Worm (Caenorhabditis elegans): Measurements from ENCODE around the gene B0304.4.

Gene B0304.4

ce11 chrII:4506552-4507291 lies 16.3 kb downstream of the B0304.4 start:
- peak; percentile 73 for TF ChIP-seq swsn-7 (tag; optimal IDR thresholded peaks at IDR 0.05)
- TF ChIP-seq nhr-20 (tag; optimal IDR thresholded peaks at IDR 0.05), result peak; percentile 39
- TF ChIP-seq nhr-77 (tag; optimal IDR thresholded peaks at IDR 0.05), result peak; percentile 55
- TF ChIP-seq ztf-11 (tag; optimal IDR thresholded peaks at IDR 0.05), result no peak
- no peak for TF ChIP-seq aha-1 (tag; optimal IDR thresholded peaks at IDR 0.05)
- TF ChIP-seq xbp-1 (tag; optimal IDR thresholded peaks at IDR 0.05), result peak; percentile 58
- TF ChIP-seq tbx-2 (tag; optimal IDR thresholded peaks at IDR 0.05), result peak; percentile 68
- peak; percentile 18 to 38 for TF ChIP-seq egl-27 (tag; optimal IDR thresholded peaks at IDR 0.05)
- no peak for TF ChIP-seq blmp-1 (tag; optimal IDR thresholded peaks at IDR 0.05)
- peak; percentile 77 for TF ChIP-seq unc-86 (tag; optimal IDR thresholded peaks at IDR 0.05)
- peak in 1 of 2 experiments; percentile 55 for TF ChIP-seq lin-35 (GFP tag; optimal IDR thresholded peaks at IDR 0.05)
- peak; percentile 78 for TF ChIP-seq snu-23 (GFP tag; optimal IDR thresholded peaks at IDR 0.05)
- TF ChIP-seq fkh-8 (tag; optimal IDR thresholded peaks at IDR 0.05), result peak; percentile 86
- peak; percentile 3 for TF ChIP-seq ceh-8 (GFP tag; optimal IDR thresholded peaks at IDR 0.05)
- no peak for TF ChIP-seq mab-9 (GFP tag; IDR thresholded peaks at IDR 0.05)
- peak; percentile 43 to 74 (median 49) for TF ChIP-seq ceh-82 (tag; optimal IDR thresholded peaks at IDR 0.05)
- peak; percentile 84 for TF ChIP-seq nhr-71 (tag; optimal IDR thresholded peaks at IDR 0.05)
- peak; percentile 25 to 40 (median 26) for TF ChIP-seq dpl-1 (GFP tag; optimal IDR thresholded peaks at IDR 0.05)
- peak; percentile 9 for TF ChIP-seq ces-1 (GFP tag; optimal IDR thresholded peaks at IDR 0.05)
- peak; percentile 16 for TF ChIP-seq nhr-237 (tag; optimal IDR thresholded peaks at IDR 0.05)
- peak; percentile 52 for TF ChIP-seq fkh-4 (tag; optimal IDR thresholded peaks at IDR 0.05; ENCODE audit: borderline replicate concordance)
- no peak for TF ChIP-seq ztf-4 (tag; optimal IDR thresholded peaks at IDR 0.05)
- TF ChIP-seq rnt-1 (tag; optimal IDR thresholded peaks at IDR 0.05), result peak; percentile 59
- peak; percentile 30 for TF ChIP-seq irx-1 (tag; optimal IDR thresholded peaks at IDR 0.05)
- TF ChIP-seq lin-13 (GFP tag; optimal IDR thresholded peaks at IDR 0.05), result peak; percentile 39
- TF ChIP-seq isw-1 (GFP tag; IDR thresholded peaks at IDR 0.05), result peak; percentile 45
- peak; percentile 27 for TF ChIP-seq zag-1 (tag; optimal IDR thresholded peaks at IDR 0.05)
- peak; percentile 45 for TF ChIP-seq elt-2 (tag; optimal IDR thresholded peaks at IDR 0.05)
- TF ChIP-seq fos-1 (tag; optimal IDR thresholded peaks at IDR 0.05), result peak; percentile 50
- TF ChIP-seq ama-1 (optimal IDR thresholded peaks at IDR 0.05), result no peak
- peak; percentile 9 for TF ChIP-seq C16A3.4 (tag; optimal IDR thresholded peaks at IDR 0.05)
- TF ChIP-seq elt-3 (tag; optimal IDR thresholded peaks at IDR 0.05), result no peak
- TF ChIP-seq pag-3 (tag; optimal IDR thresholded peaks at IDR 0.05; ENCODE audit: borderline replicate concordance, insufficient read depth), result peak; percentile 83
- TF ChIP-seq nhr-28 (tag; optimal IDR thresholded peaks at IDR 0.05), result no peak
- no peak for TF ChIP-seq unc-62 (GFP tag; optimal IDR thresholded peaks at IDR 0.05)
- no peak for TF ChIP-seq unc-30 (tag; optimal IDR thresholded peaks at IDR 0.05)
- TF ChIP-seq mef-2 (tag; optimal IDR thresholded peaks at IDR 0.05), result peak; percentile 62
- peak; percentile 35 for TF ChIP-seq nhr-19 (GFP tag; conservative IDR thresholded peaks at IDR 0.05)
- TF ChIP-seq nhr-47 (tag; optimal IDR thresholded peaks at IDR 0.05), result peak; percentile 73
- TF ChIP-seq lin-14 (GFP tag; optimal IDR thresholded peaks at IDR 0.05), result peak; percentile 94
- peak; percentile 7 for TF ChIP-seq sox-4 (tag; optimal IDR thresholded peaks at IDR 0.05)
- TF ChIP-seq dsc-1 (tag; optimal IDR thresholded peaks at IDR 0.05), result peak; percentile 63
- TF ChIP-seq mep-1 (tag; optimal IDR thresholded peaks at IDR 0.05), result peak; percentile 39
- TF ChIP-seq efl-1 (optimal IDR thresholded peaks at IDR 0.05), result peak; percentile 59 to 60
- peak; percentile 17 to 89 for TF ChIP-seq efl-1 (GFP tag; optimal IDR thresholded peaks at IDR 0.05 in 1 of 2)
- TF ChIP-seq egl-13 (tag; optimal IDR thresholded peaks at IDR 0.05), result peak; percentile 23
- no peak for TF ChIP-seq lir-3 (tag; optimal IDR thresholded peaks at IDR 0.05; ENCODE audit: poor library complexity)
- no peak for TF ChIP-seq hlh-4 (tag; optimal IDR thresholded peaks at IDR 0.05)
- peak; percentile 55 to 78 for TF ChIP-seq lsy-2 (tag; optimal IDR thresholded peaks at IDR 0.05)
- peak in 1 of 2 experiments; percentile 59 for TF ChIP-seq mdl-1 (tag; optimal IDR thresholded peaks at IDR 0.05)

All from whole organism, L1 larva.